Fruit fly (Drosophila melanogaster) whole organism, embryonic: ENCODE results near the gene CG12241.
A peak's percentile ranks its signal among the peaks of the same experiment; 100 is the strongest.

Source experiments
- Adf1 ChIP-seq: fragments of 200-800 bp; sonication (Bioruptor generic); IDR thresholded peaks from 2 replicates; pipeline ENCODE4 v1.3.6; 2022; ENCODE audit warnings: missing biosample characterization, missing genetic modification characterization
- Bdp1 ChIP-seq: fragments of 200-800 bp; sonication (Bioruptor generic); optimal IDR thresholded peaks from 3 replicates; lab custom pipeline; 2016; ENCODE audit warnings: missing biosample characterization, missing genetic modification characterization
- CG10147 ChIP-seq: fragments of 200-800 bp; sonication (Bioruptor generic); optimal IDR thresholded peaks from 2 replicates; lab custom pipeline; 2019; ENCODE audit warnings: missing biosample characterization, mild to moderate bottlenecking, missing genetic modification characterization, moderate library complexity
- CG10979 ChIP-seq: fragments of 200-800 bp; sonication (Bioruptor generic); optimal IDR thresholded peaks from 2 replicates; lab custom pipeline; 2018; ENCODE audit warnings: missing biosample characterization, mild to moderate bottlenecking, missing genetic modification characterization, moderate library complexity
- CG11504 ChIP-seq: fragments of 200-800 bp; sonication (Bioruptor generic); optimal IDR thresholded peaks from 3 replicates; lab custom pipeline; 2019; ENCODE audit warnings: missing biosample characterization, mild to moderate bottlenecking, missing genetic modification characterization, moderate library complexity
- CG12391 ChIP-seq: fragments of 200-800 bp; sonication (Bioruptor generic); optimal IDR thresholded peaks from 3 replicates; lab custom pipeline; 2018; ENCODE audit warnings: missing biosample characterization, mild to moderate bottlenecking, missing genetic modification characterization, moderate library complexity
- CG13894 ChIP-seq: fragments of 200-800 bp; sonication (Bioruptor generic); optimal IDR thresholded peaks from 3 replicates; lab custom pipeline; 2018; ENCODE audit warnings: missing biosample characterization, mild to moderate bottlenecking, missing genetic modification characterization, moderate library complexity
- CG1602 ChIP-seq: fragments of 200-800 bp; sonication (Bioruptor generic); optimal IDR thresholded peaks from 3 replicates; lab custom pipeline; 2016; ENCODE audit warnings: missing biosample characterization, missing genetic modification characterization
- CG16813 ChIP-seq: fragments of 200-800 bp; sonication (Bioruptor generic); IDR thresholded peaks from 3 replicates; pipeline ENCODE4 v1.3.6; 2022; ENCODE audit warnings: missing biosample characterization, missing genetic modification characterization; ENCODE audit not compliant: partially characterized antibody
- CG17802 ChIP-seq: fragments of 200-800 bp; sonication (Bioruptor generic); optimal IDR thresholded peaks from 2 replicates; lab custom pipeline; 2018; ENCODE audit warnings: missing biosample characterization, mild to moderate bottlenecking, missing genetic modification characterization, moderate library complexity
- CG32772 ChIP-seq: fragments of 200-800 bp; sonication (Bioruptor generic); IDR thresholded peaks from 2 replicates; pipeline ENCODE4 v1.3.6; 2022; ENCODE audit warnings: missing biosample characterization, missing genetic modification characterization
- CG4730 ChIP-seq: fragments of 200-800 bp; sonication (Bioruptor generic); IDR thresholded peaks from 2 replicates; pipeline ENCODE4 v1.3.6; 2022; ENCODE audit warnings: missing biosample characterization, missing genetic modification characterization
- CG5245 ChIP-seq: fragments of 200-800 bp; sonication (Bioruptor generic); optimal IDR thresholded peaks from 3 replicates; lab custom pipeline; 2016; ENCODE audit warnings: missing biosample characterization, missing genetic modification characterization
- CG6175 ChIP-seq: fragments of 200-800 bp; sonication (Bioruptor generic); IDR thresholded peaks from 3 replicates; pipeline ENCODE4 v1.3.6; 2022; ENCODE audit warnings: missing biosample characterization, missing genetic modification characterization
- CG8944 ChIP-seq: fragments of 200-800 bp; sonication (Bioruptor generic); optimal IDR thresholded peaks from 3 replicates; lab custom pipeline; 2016; ENCODE audit warnings: missing biosample characterization, missing genetic modification characterization
- CTCF ChIP-seq: fragments of 200-800 bp; sonication (Bioruptor generic); optimal IDR thresholded peaks from 2 replicates; lab custom pipeline; 2017; ENCODE audit warnings: missing biosample characterization, mild to moderate bottlenecking, missing genetic modification characterization, moderate library complexity
- Dref ChIP-seq: fragments of 200-800 bp; sonication (Bioruptor generic); IDR thresholded peaks from 2 replicates; pipeline ENCODE4 v1.3.6; 2022; ENCODE audit warnings: missing biosample characterization, missing genetic modification characterization
- E2f1 ChIP-seq: fragments of 200-800 bp; sonication (Bioruptor generic); IDR thresholded peaks from 2 replicates; pipeline ENCODE4 v1.3.6; 2022; ENCODE audit warnings: missing biosample characterization, missing genetic modification characterization
- Fer2 ChIP-seq: fragments of 200-800 bp; sonication (Bioruptor generic); optimal IDR thresholded peaks from 2 replicates; lab custom pipeline; 2018; ENCODE audit warnings: missing biosample characterization, mild to moderate bottlenecking, missing genetic modification characterization, moderate library complexity
- GATAe ChIP-seq: fragments of 200-800 bp; sonication (Bioruptor generic); conservative IDR thresholded peaks from 2 replicates; pipeline ENCODE4 v1.3.6; 2022; ENCODE audit warnings: missing biosample characterization, missing genetic modification characterization
- HHEX ChIP-seq: fragments of 200-800 bp; sonication (Bioruptor generic); optimal IDR thresholded peaks from 3 replicates; lab custom pipeline; 2017; ENCODE audit warnings: missing biosample characterization, mild to moderate bottlenecking, missing genetic modification characterization, missing genetic modification reagents
- Hsf ChIP-seq: fragments of 200-800 bp; sonication (Bioruptor generic); optimal IDR thresholded peaks from 3 replicates; lab custom pipeline; 2016; ENCODE audit warnings: missing biosample characterization, missing genetic modification characterization
- Lpt ChIP-seq: fragments of >200 bp; optimal IDR thresholded peaks from 2 replicates; lab custom pipeline; 2018; ENCODE audit warnings: missing biosample characterization, missing genetic modification characterization
- MBD-R2 ChIP-seq: fragments of 200-800 bp; sonication (Bioruptor generic); IDR thresholded peaks from 2 replicates; pipeline ENCODE4 v1.3.6; 2022; ENCODE audit warnings: missing biosample characterization, missing genetic modification characterization
- Mes4 ChIP-seq: fragments of 200-800 bp; sonication (Bioruptor generic); optimal IDR thresholded peaks from 2 replicates; lab custom pipeline; 2016; ENCODE audit warnings: missing biosample characterization, missing genetic modification characterization
- Myb ChIP-seq: fragments of 200-800 bp; sonication (Bioruptor generic); optimal IDR thresholded peaks from 2 replicates; lab custom pipeline; 2016; ENCODE audit warnings: missing biosample characterization, missing genetic modification characterization
- NK7.1 ChIP-seq: fragments of 200-800 bp; sonication (Bioruptor generic); optimal IDR thresholded peaks from 3 replicates; lab custom pipeline; 2016; ENCODE audit warnings: missing biosample characterization, missing genetic modification characterization
- Neu2 ChIP-seq: fragments of 200-800 bp; sonication (Bioruptor generic); optimal IDR thresholded peaks from 3 replicates; lab custom pipeline; 2016; ENCODE audit warnings: missing biosample characterization, missing genetic modification characterization, borderline replicate concordance
- Six4 ChIP-seq: fragments of 200-800 bp; sonication (Bioruptor generic); optimal IDR thresholded peaks from 2 replicates; lab custom pipeline; 2016; ENCODE audit warnings: missing biosample characterization, missing genetic modification characterization
- Sox100B ChIP-seq: fragments of 200-800 bp; sonication (Bioruptor generic); optimal IDR thresholded peaks from 3 replicates; lab custom pipeline; 2018; ENCODE audit warnings: missing biosample characterization, mild to moderate bottlenecking, missing genetic modification characterization
- ara ChIP-seq: fragments of 200-800 bp; sonication (Bioruptor generic); IDR thresholded peaks from 2 replicates; pipeline ENCODE4 v1.3.6; 2022; ENCODE audit warnings: missing biosample characterization, missing genetic modification characterization
- ato ChIP-seq: fragments of 200-800 bp; sonication (Bioruptor generic); IDR thresholded peaks from 2 replicates; pipeline ENCODE4 v1.3.6; 2022; ENCODE audit warnings: missing biosample characterization, missing genetic modification characterization; ENCODE audit not compliant: partially characterized antibody
- cas ChIP-seq: fragments of 200-800 bp; sonication (Bioruptor generic); IDR thresholded peaks from 2 replicates; pipeline ENCODE4 v1.3.6; 2022; ENCODE audit warnings: missing biosample characterization, missing genetic modification characterization
- caup ChIP-seq: fragments of 200-800 bp; sonication (Bioruptor generic); optimal IDR thresholded peaks from 3 replicates; lab custom pipeline; 2017; ENCODE audit warnings: missing biosample characterization, mild to moderate bottlenecking, missing genetic modification characterization, moderate library complexity; ENCODE audit not compliant: severe bottlenecking
- esg ChIP-seq: fragments of 200-800 bp; sonication (Bioruptor generic); conservative IDR thresholded peaks from 2 replicates; pipeline ENCODE4 v1.3.6; 2022; ENCODE audit warnings: missing biosample characterization, missing genetic modification characterization
- exex ChIP-seq: fragments of 200-800 bp; sonication (Bioruptor generic); optimal IDR thresholded peaks from 4 replicates; lab custom pipeline; 2018; ENCODE audit warnings: missing biosample characterization, mild to moderate bottlenecking, missing genetic modification characterization, moderate library complexity
- fd3F ChIP-seq: fragments of 200-800 bp; sonication (Bioruptor generic); optimal IDR thresholded peaks from 2 replicates; lab custom pipeline; 2018; ENCODE audit warnings: missing biosample characterization, mild to moderate bottlenecking, missing genetic modification characterization, moderate library complexity
- fd64A ChIP-seq: fragments of 200-800 bp; sonication (Bioruptor generic); optimal IDR thresholded peaks from 3 replicates; lab custom pipeline; 2018; ENCODE audit warnings: missing biosample characterization, mild to moderate bottlenecking, missing genetic modification characterization
- grau ChIP-seq: fragments of 200-800 bp; optimal IDR thresholded peaks from 3 replicates; lab custom pipeline; 2019; ENCODE audit warnings: missing biosample characterization, mild to moderate bottlenecking, missing genetic modification characterization, moderate library complexity
- hth ChIP-seq: fragments of >200 bp; optimal IDR thresholded peaks from 2 replicates; lab custom pipeline; 2017; ENCODE audit warnings: inconsistent platforms
- kah ChIP-seq: fragments of 200-800 bp; sonication (Bioruptor generic); optimal IDR thresholded peaks from 2 replicates; lab custom pipeline; 2018; ENCODE audit warnings: missing biosample characterization, mild to moderate bottlenecking, missing genetic modification characterization
- odd ChIP-seq: fragments of 200-800 bp; sonication (Bioruptor generic); optimal IDR thresholded peaks from 2 replicates; lab custom pipeline; 2017; ENCODE audit warnings: missing biosample characterization, mild to moderate bottlenecking, missing genetic modification characterization
- pb ChIP-seq: fragments of 200-800 bp; sonication (Bioruptor generic); optimal IDR thresholded peaks from 3 replicates; lab custom pipeline; 2016; ENCODE audit warnings: missing biosample characterization, missing genetic modification characterization
- prd ChIP-seq, 3 experiments: fragments of >200 bp in 2 of 3; fragments of 200-800 bp in 1 of 3; sonication (Bioruptor generic) in 1 of 3; optimal IDR thresholded peaks in 2 of 3; IDR thresholded peaks in 1 of 3; 2 replicates in 2 of 3; 3 replicates in 1 of 3; pipeline versions ENCODE4 v1.3.6 to Lab custom; 2017 to 2022; ENCODE audit warnings: missing biosample characterization in 1 of 3, missing genetic modification characterization in 1 of 3
- slou ChIP-seq: fragments of 200-800 bp; sonication (Bioruptor generic); optimal IDR thresholded peaks from 3 replicates; lab custom pipeline; 2016; ENCODE audit warnings: missing biosample characterization, missing genetic modification characterization
- stwl ChIP-seq: fragments of 200-800 bp; sonication (Bioruptor generic); optimal IDR thresholded peaks from 3 replicates; lab custom pipeline; 2018; ENCODE audit warnings: missing biosample characterization, mild to moderate bottlenecking, missing genetic modification characterization, moderate library complexity
- toy ChIP-seq: fragments of 200-800 bp; sonication (Bioruptor generic); IDR thresholded peaks from 2 replicates; pipeline ENCODE4 v1.3.6; 2022; ENCODE audit warnings: missing biosample characterization, missing genetic modification characterization
- ttk ChIP-seq: fragments of 200-800 bp; sonication (Bioruptor generic); IDR thresholded peaks from 2 replicates; pipeline ENCODE4 v2.1.2; 2022; ENCODE audit warnings: missing biosample characterization, missing genetic modification characterization
- unpg ChIP-seq: fragments of 200-800 bp; sonication (Bioruptor generic); optimal IDR thresholded peaks from 3 replicates; lab custom pipeline; 2018; ENCODE audit warnings: missing biosample characterization, mild to moderate bottlenecking, missing genetic modification characterization, moderate library complexity

The CG12241 gene

dm6 chr3R:15196134-15197034 lies 22.7 kb upstream of the CG12241 start, which contains the start of the genes Kpc1 and CG42542 (continued):
- TF ChIP-seq CG5245 (GFP tag; lab: Kevin White, UChicago) (peak; percentile 50), Dref (GFP tag; lab: Robert Waterston, UW) (peak; percentile 46), CG4730 (GFP tag; lab: Robert Waterston, UW) (peak; percentile 45; the same call in 1 of the 2 replicates), CG6175 (GFP tag; lab: Robert Waterston, UW) (peak; percentile 63; the same call in 1 of the 3 replicates), CG17802 (peak; percentile 35), CG32772 (GFP tag; lab: Robert Waterston, UW) (peak; percentile 63), kah (GFP tag; lab: Kevin White, UChicago) (no peak), CG8944 (GFP tag; lab: Kevin White, UChicago) (peak; percentile 59), cas (peak; percentile 16; the same call in 1 of the 2 replicates), slou (peak; percentile 53), ara (GFP tag; lab: Robert Waterston, UW) (peak; percentile 58; the same call in 1 of the 2 replicates), ato (GFP tag; lab: Robert Waterston, UW) (peak; percentile 84), CG1602 (GFP tag; lab: Kevin White, UChicago) (peak; percentile 79), Adf1 (GFP tag; lab: Robert Waterston, UW) (peak; percentile 50; the same call in 1 of the 2 replicates), stwl (tag; lab: Kevin White, UChicago) (peak; percentile 87), fd64A (GFP tag; lab: Kevin White, UChicago) (no peak), CTCF (GFP tag; lab: Kevin White, UChicago) (peak; percentile 22), CG12391 (tag; lab: Kevin White, UChicago) (peak; percentile 85), ttk (GFP tag; lab: Robert Waterston, UW) (peak; percentile 46; the same call in 1 of the 2 replicates), Fer2 (peak; percentile 12), CG10147 (GFP tag; lab: Kevin White, UChicago) (no peak), CG16813 (peak; percentile 92), HHEX (GFP tag; lab: Kevin White, UChicago) (peak; percentile 6), MBD-R2 (GFP tag; lab: Robert Waterston, UW) (peak; percentile 83), Myb (GFP tag; lab: Kevin White, UChicago) (peak; percentile 80), grau (tag; lab: Kevin White, UChicago) (peak; percentile 72), Hsf (GFP tag; lab: Kevin White, UChicago) (peak; percentile 87), Neu2 (GFP tag; lab: Kevin White, UChicago) (no peak), NK7.1 (peak; percentile 48), exex (tag; lab: Kevin White, UChicago) (peak; percentile 40), Sox100B (no peak), CG10979 (tag; lab: Kevin White, UChicago) (peak; percentile 61), E2f1 (no peak), esg (GFP tag; lab: Robert Waterston, UW) (peak; percentile 28; the same call in 1 of the 2 replicates), GATAe (GFP tag; lab: Robert Waterston, UW) (no peak), CG11504 (no peak), Lpt (GFP tag; lab: Kevin White, UChicago) (no peak), odd (GFP tag; lab: Kevin White, UChicago) (no peak), fd3F (GFP tag; lab: Kevin White, UChicago) (peak; percentile 29), Bdp1 (GFP tag; lab: Kevin White, UChicago) (peak; percentile 36), hth (lab: Kevin White, UChicago) (no peak), Six4 (GFP tag; lab: Kevin White, UChicago) (peak; percentile 49), Mes4 (GFP tag; lab: Kevin White, UChicago) (peak; percentile 10), unpg (GFP tag; lab: Kevin White, UChicago) (no peak), caup (GFP tag; lab: Kevin White, UChicago) (peak; percentile 57), toy (no peak), pb (GFP tag; lab: Kevin White, UChicago) (peak; percentile 64), CG13894 (tag; lab: Kevin White, UChicago) (no peak), prd (optimal IDR thresholded peaks at IDR 0.05; lab: Kevin White, UChicago) (no peak), prd (GFP tag; IDR thresholded peaks at IDR 0.05; lab: Robert Waterston, UW) (peak; percentile 75)
